Worm (Caenorhabditis elegans) whole organism, L1 larva: ENCODE results near the gene otpl-4.

Experiments used
- aly-2 ChIP-seq: fragments of 150-350 bp; optimal IDR thresholded peaks from 2 replicates; lab custom pipeline; 2014; ENCODE audit warnings: missing biosample characterization, missing genetic modification characterization
- ceh-82 ChIP-seq, 3 experiments: fragments of 150-350 bp in 1 of 3; sonication (generic microtip) in 2 of 3; optimal IDR thresholded peaks; 2 replicates each; lab custom pipeline; 2014 to 2017; ENCODE audit warnings: missing biosample characterization in 3 of 3, missing genetic modification characterization in 3 of 3
- elt-3 ChIP-seq, 6 experiments: fragments of 150-350 bp in 1 of 6; sonication (generic microtip); optimal IDR thresholded peaks; 2 replicates each; lab custom pipeline; 2017 to 2018; ENCODE audit warnings: missing biosample characterization in 6 of 6, missing genetic modification characterization in 6 of 6, inconsistent platforms in 1 of 6
- fos-1 ChIP-seq: fragments of 150-350 bp; optimal IDR thresholded peaks from 2 replicates; lab custom pipeline; 2014; ENCODE audit warnings: missing biosample characterization, missing genetic modification characterization
- hlh-4 ChIP-seq: sonication (generic microtip); optimal IDR thresholded peaks from 2 replicates; lab custom pipeline; 2016; ENCODE audit warnings: mild to moderate bottlenecking, missing genetic modification characterization, missing compliant biosample characterization
- lin-13 ChIP-seq: fragments of 150-350 bp; optimal IDR thresholded peaks from 2 replicates; lab custom pipeline; 2014; ENCODE audit warnings: missing biosample characterization, missing genetic modification reagents, missing genetic modification characterization
- lir-3 ChIP-seq: sonication (generic microtip); optimal IDR thresholded peaks from 2 replicates; lab custom pipeline; 2016; ENCODE audit warnings: mild to moderate bottlenecking, missing genetic modification characterization, moderate library complexity, missing compliant biosample characterization; ENCODE audit not compliant: poor library complexity
- nhr-71 ChIP-seq: sonication (generic microtip); optimal IDR thresholded peaks from 2 replicates; lab custom pipeline; 2016; ENCODE audit warnings: mild to moderate bottlenecking, missing genetic modification characterization, moderate library complexity, missing compliant biosample characterization
- nhr-76 ChIP-seq: sonication (generic microtip); optimal IDR thresholded peaks from 2 replicates; lab custom pipeline; 2017; ENCODE audit warnings: missing biosample characterization, missing genetic modification characterization
- unc-86 ChIP-seq: sonication (generic microtip); optimal IDR thresholded peaks from 2 replicates; lab custom pipeline; 2016; ENCODE audit warnings: missing genetic modification characterization, missing compliant biosample characterization
- ztf-11 ChIP-seq, 2 experiments: sonication (generic microtip); optimal IDR thresholded peaks; 2 replicates each; lab custom pipeline; 2016 to 2017; ENCODE audit warnings: missing genetic modification characterization in 2 of 2, missing biosample characterization in 1 of 2, missing compliant biosample characterization in 1 of 2

DNA sequence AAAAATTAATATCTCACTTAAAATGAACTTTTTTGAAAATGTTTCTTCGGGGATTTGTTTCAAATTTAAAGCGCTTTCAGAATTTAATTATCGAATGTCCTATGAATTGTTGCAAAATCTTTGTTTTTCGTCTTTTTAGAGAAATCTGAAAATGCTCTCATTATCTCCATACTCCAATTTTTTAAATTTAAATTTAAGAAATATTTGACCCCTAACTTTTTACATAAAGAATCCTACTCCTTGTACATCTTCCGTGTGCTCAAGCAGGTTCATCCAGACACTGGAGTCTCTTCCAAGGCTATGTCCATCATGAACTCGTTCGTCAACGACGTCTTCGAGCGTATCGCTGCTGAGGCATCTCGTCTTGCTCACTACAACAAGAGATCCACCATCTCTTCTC lies 918 bp upstream of the otpl-4 start, which contains the start of gene his-39:
- no peak for TF ChIP-seq aly-2 (tag; lab: Kevin White, UChicago)
- no peak for TF ChIP-seq fos-1 (tag; lab: Kevin White, UChicago)
- no peak for TF ChIP-seq ceh-82 (tag; optimal IDR thresholded peaks at IDR 0.05; lab: Kevin White, UChicago)
- TF ChIP-seq ztf-11 (tag; optimal IDR thresholded peaks at IDR 0.05; lab: Kevin White, UChicago) = no peak
- TF ChIP-seq unc-86 = no peak
- TF ChIP-seq elt-3 (tag; optimal IDR thresholded peaks at IDR 0.05; lab: Kevin White, UChicago) = no peak
- no peak for TF ChIP-seq nhr-71 (tag; lab: Kevin White, UChicago)
- TF ChIP-seq lir-3 (tag; lab: Kevin White, UChicago) = no peak
- no peak for TF ChIP-seq hlh-4
- no peak for TF ChIP-seq lin-13 (GFP tag; lab: Kevin White, UChicago)
- no peak for TF ChIP-seq nhr-76 (tag; lab: Kevin White, UChicago)
